Fruit fly (Drosophila melanogaster) whole organism: Measurements from ENCODE around the gene wb.

Source experiments
- Dll ChIP-seq: fragments of >200 bp; optimal IDR thresholded peaks from 2 replicates; lab custom pipeline; 2017
- pan ChIP-seq: fragments of >200 bp; optimal IDR thresholded peaks from 2 replicates; lab custom pipeline; 2017
- psq ChIP-seq: fragments of >200 bp; optimal IDR thresholded peaks from 2 replicates; lab custom pipeline; 2017
- usp ChIP-seq: fragments of >200 bp; optimal IDR thresholded peaks from 2 replicates; lab custom pipeline; 2017; ENCODE audit warnings: missing biosample characterization, missing genetic modification characterization, mixed read lengths

dm6 chr2L:14348602-14349001, 85.8 kb downstream of the wb start, which contains the start of gene mTTF:
- TF ChIP-seq Dll (lab: Kevin White, UChicago) (no peak), usp (GFP tag; lab: Kevin White, UChicago) (no peak), psq (lab: Kevin White, UChicago) (no peak), pan (lab: Kevin White, UChicago) (no peak)
